Fruit fly (Drosophila melanogaster) whole organism, embryonic: ENCODE data around the gene Atu.

Experiments used
- CG12659 ChIP-seq: fragments of 200-800 bp; sonication (Bioruptor generic); optimal IDR thresholded peaks from 3 replicates; lab custom pipeline; 2017; ENCODE audit warnings: mild to moderate bottlenecking, missing biosample characterization, missing genetic modification reagents, missing genetic modification characterization
- CG8478 ChIP-seq: fragments of >200 bp; optimal IDR thresholded peaks from 2 replicates; lab custom pipeline; 2018
- amos ChIP-seq: fragments of 200-800 bp; sonication (Bioruptor generic); IDR thresholded peaks from 2 replicates; pipeline ENCODE4 v1.3.6; 2022; ENCODE audit warnings: missing biosample characterization, missing genetic modification characterization; ENCODE audit not compliant: partially characterized antibody
- az2 ChIP-seq: fragments of 200-800 bp; sonication (Bioruptor generic); optimal IDR thresholded peaks from 3 replicates; lab custom pipeline; 2016; ENCODE audit warnings: missing biosample characterization, missing genetic modification characterization
- da ChIP-seq: fragments of 200-800 bp; sonication (Bioruptor generic); optimal IDR thresholded peaks from 2 replicates; lab custom pipeline; 2016; ENCODE audit warnings: missing biosample characterization, missing genetic modification characterization
- kay ChIP-seq: fragments of 200-800 bp; sonication (Bioruptor generic); optimal IDR thresholded peaks from 2 replicates; lab custom pipeline; 2016; ENCODE audit warnings: missing biosample characterization, missing genetic modification characterization

DNA sequence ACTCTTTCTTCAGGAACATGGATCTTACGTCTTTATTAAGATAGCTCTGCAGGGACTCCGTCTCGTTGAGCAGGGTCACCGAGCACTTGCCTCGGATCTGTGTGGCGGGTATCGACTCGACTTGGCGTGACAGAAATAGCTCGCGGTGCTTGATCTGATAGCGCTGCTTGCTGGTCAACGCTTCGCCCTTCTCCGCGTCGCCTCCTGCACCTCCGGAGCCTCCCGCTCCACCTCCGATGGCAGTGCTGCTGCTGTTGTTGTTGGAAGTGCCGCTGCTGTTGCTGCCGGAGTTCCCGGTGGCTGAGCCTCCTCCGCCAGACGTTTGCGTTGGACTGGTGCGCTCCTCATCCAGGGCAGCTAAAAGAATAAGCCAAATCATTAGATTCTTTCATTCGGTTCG is 30.3 kb downstream of the Atu start:
- TF ChIP-seq CG12659 (GFP tag; lab: Kevin White, UChicago), result no peak
- TF ChIP-seq kay (GFP tag; lab: Kevin White, UChicago), result no peak
- TF ChIP-seq az2 (GFP tag; lab: Kevin White, UChicago), result no peak
- no peak for TF ChIP-seq amos
- no peak for TF ChIP-seq da (GFP tag; lab: Kevin White, UChicago)
- TF ChIP-seq CG8478 (lab: Kevin White, UChicago), result no peak
